Fruit fly (Drosophila melanogaster): Measurements from ENCODE around the gene CG7714.

Gene CG7714

DNA sequence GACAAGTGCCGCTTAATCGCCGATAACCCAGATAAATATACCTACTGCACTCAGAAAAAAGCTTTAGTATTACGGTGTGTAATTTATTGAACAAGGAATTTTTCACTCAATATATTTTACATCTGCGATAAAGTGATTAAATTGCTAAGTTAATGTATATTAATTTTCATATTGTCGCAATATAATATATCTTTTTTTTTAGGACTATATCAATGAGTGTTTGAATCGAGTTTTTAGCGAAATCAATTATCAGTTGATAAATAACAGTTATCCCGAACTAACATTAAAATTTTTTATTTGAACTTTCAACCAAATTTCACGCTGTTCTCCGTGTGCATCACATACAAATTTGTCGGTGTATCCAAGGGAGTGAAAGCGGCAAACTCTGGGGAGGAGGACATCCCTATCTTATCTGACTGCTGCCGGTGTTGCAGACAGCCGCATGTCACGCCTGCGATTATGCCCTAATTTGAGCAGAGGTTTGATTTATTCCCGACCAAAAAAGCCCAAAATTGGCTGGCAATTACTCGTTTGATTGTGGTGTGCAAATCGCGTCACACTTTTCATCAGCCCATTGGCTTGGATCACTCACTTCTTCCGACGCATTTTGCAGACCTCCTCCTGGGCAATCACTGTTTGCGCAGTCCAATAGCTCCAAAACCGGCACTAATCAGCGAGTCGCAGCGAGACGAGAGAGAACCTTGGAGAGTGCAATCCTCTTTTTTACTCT is 12.6 kb upstream of the CG7714 start:
- TF ChIP-seq CG31627 (GFP tag; optimal IDR thresholded peaks at IDR 0.05) (peak; percentile 29), CG6792 (GFP tag; optimal IDR thresholded peaks at IDR 0.05) (peak; percentile 17), spab (GFP tag; optimal IDR thresholded peaks at IDR 0.05) (no peak), vri (GFP tag; optimal IDR thresholded peaks at IDR 0.05) (peak; percentile 28), CG8632 (GFP tag; optimal IDR thresholded peaks at IDR 0.05) (peak; percentile 31), Ets96B (tag; optimal IDR thresholded peaks at IDR 0.05) (peak; percentile 17), CG4318 (GFP tag; optimal IDR thresholded peaks at IDR 0.05) (no peak), CG6163 (GFP tag; IDR thresholded peaks at IDR 0.05) (no peak), esn (GFP tag; optimal IDR thresholded peaks at IDR 0.05) (peak; percentile 65), Eip75B (GFP tag; optimal IDR thresholded peaks at IDR 0.05) (peak; percentile 44), dsx (GFP tag; optimal IDR thresholded peaks at IDR 0.05; ENCODE audit: poor library complexity, severe bottlenecking) (no peak), fd59A (GFP tag; optimal IDR thresholded peaks at IDR 0.05) (peak; percentile 26), Hr38 (GFP tag; optimal IDR thresholded peaks at IDR 0.05) (no peak), CG6276 (GFP tag; optimal IDR thresholded peaks at IDR 0.05) (no peak), CG7368 (GFP tag; optimal IDR thresholded peaks at IDR 0.05) (no peak), acj6 (GFP tag; optimal IDR thresholded peaks at IDR 0.05) (peak; percentile 47), CG11902 (GFP tag; optimal IDR thresholded peaks at IDR 0.05) (no peak), Hr4 (GFP tag; optimal IDR thresholded peaks at IDR 0.05) (peak; percentile 11), lz (GFP tag; optimal IDR thresholded peaks at IDR 0.05) (peak; percentile 32), CG10631 (GFP tag; optimal IDR thresholded peaks at IDR 0.05) (peak; percentile 4), Smox (GFP tag; optimal IDR thresholded peaks at IDR 0.05) (peak; percentile 29), CG34406 (GFP tag; optimal IDR thresholded peaks at IDR 0.05) (peak; percentile 47), Met (GFP tag; optimal IDR thresholded peaks at IDR 0.05) (peak; percentile 53), CG15336 (GFP tag; IDR thresholded peaks at IDR 0.05) (no peak), net (GFP tag; optimal IDR thresholded peaks at IDR 0.05) (peak; percentile 11), eg (GFP tag; IDR thresholded peaks at IDR 0.05) (peak; percentile 16; the same call in 1 of the 3 replicates), Eip78C (GFP tag) (peak; percentile 89), svp (GFP tag) (peak; percentile 82), cyc (GFP tag; optimal IDR thresholded peaks at IDR 0.05) (peak; percentile 32)

- no peak for TF ChIP-seq CG11902 (GFP tag; optimal IDR thresholded peaks at IDR 0.05)
- no peak for TF ChIP-seq CG31627 (GFP tag; optimal IDR thresholded peaks at IDR 0.05)
- TF ChIP-seq Hr39 (GFP tag; optimal IDR thresholded peaks at IDR 0.05), result no peak
- TF ChIP-seq Ets21C (GFP tag; optimal IDR thresholded peaks at IDR 0.05), result no peak
- TF ChIP-seq CG8119 (GFP tag; IDR thresholded peaks at IDR 0.05), result no peak
- no peak for TF ChIP-seq fd85E (GFP tag; optimal IDR thresholded peaks at IDR 0.05)
- TF ChIP-seq fd59A (GFP tag; optimal IDR thresholded peaks at IDR 0.05), result no peak
- TF ChIP-seq Met (GFP tag; optimal IDR thresholded peaks at IDR 0.05), result no peak
- no peak for TF ChIP-seq CG3919 (GFP tag; optimal IDR thresholded peaks at IDR 0.05)
- no peak for TF ChIP-seq dsx (GFP tag; optimal IDR thresholded peaks at IDR 0.05; ENCODE audit: poor library complexity, severe bottlenecking)
- TF ChIP-seq spab (GFP tag; optimal IDR thresholded peaks at IDR 0.05), result no peak
- TF ChIP-seq acj6 (GFP tag; optimal IDR thresholded peaks at IDR 0.05), result no peak
- TF ChIP-seq pdm3 (GFP tag; optimal IDR thresholded peaks at IDR 0.05), result no peak
- TF ChIP-seq CG15336 (GFP tag; IDR thresholded peaks at IDR 0.05), result no peak
- TF ChIP-seq Ets96B (tag; optimal IDR thresholded peaks at IDR 0.05), result no peak
- no peak for TF ChIP-seq CG6792 (GFP tag; optimal IDR thresholded peaks at IDR 0.05)
- no peak for TF ChIP-seq Sox15 (GFP tag; optimal IDR thresholded peaks at IDR 0.05)
- no peak for TF ChIP-seq net (GFP tag; optimal IDR thresholded peaks at IDR 0.05)
- TF ChIP-seq CG7368 (GFP tag; optimal IDR thresholded peaks at IDR 0.05), result no peak
- TF ChIP-seq Eip78C (GFP tag), result no peak
Observed at dm6 chr3R:18738086-18738485, 11.9 kb upstream of the CG7714 start.

DNA sequence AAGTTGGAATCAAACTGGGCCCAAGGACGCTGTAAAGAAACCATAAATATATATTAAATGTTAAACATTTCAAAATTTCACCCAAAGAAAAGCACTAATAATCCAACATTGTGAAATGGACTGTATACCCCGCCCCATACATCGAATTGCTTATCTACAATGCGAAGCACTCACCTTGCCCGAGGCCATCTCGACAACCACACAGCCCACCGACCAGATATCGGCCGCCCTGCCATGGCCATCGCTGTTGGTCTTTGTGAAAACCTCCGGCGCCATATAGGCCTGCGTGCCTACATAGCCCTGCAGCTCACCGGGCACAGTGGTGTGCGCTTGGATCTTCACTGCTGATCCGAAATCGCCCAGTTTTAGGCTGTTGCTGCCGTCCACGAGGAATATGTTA is 7.3 kb upstream of the CG7714 start:
- TF ChIP-seq achi (GFP tag; optimal IDR thresholded peaks at IDR 0.05), result no peak
- TF ChIP-seq svp (GFP tag), result peak; percentile 63

Data from whole organism, prepupa.